Worm (Caenorhabditis elegans) whole organism, L4/young adult: ENCODE results near the gene lron-1.

Experiments
- W03F9.2 ChIP-seq: fragments of 150-350 bp; optimal IDR thresholded peaks from 2 replicates; lab custom pipeline; 2014; ENCODE audit warnings: missing biosample characterization, missing genetic modification characterization
- dao-5 ChIP-seq: sonication (generic microtip); optimal IDR thresholded peaks from 2 replicates; lab custom pipeline; 2016; ENCODE audit warnings: missing genotype, missing genetic modification characterization, moderate library complexity, missing compliant biosample characterization
- him-1 ChIP-seq: sonication (generic microtip); optimal IDR thresholded peaks from 2 replicates; lab custom pipeline; 2016; ENCODE audit warnings: missing genotype, missing genetic modification reagents, missing genetic modification characterization, missing compliant biosample characterization

ce11 chrX:14560297-14560680 is 12.2 kb upstream of the lron-1 start:
- no peak for TF ChIP-seq dao-5 (tag; lab: Kevin White, UChicago)
- TF ChIP-seq W03F9.2 (tag; lab: Kevin White, UChicago) = peak; percentile 78
- TF ChIP-seq him-1 = peak; percentile 61
